Worm (Caenorhabditis elegans) whole organism, L1 larva: ENCODE measurements around the gene lips-3.

ENCODE experiments used
- nhr-28 ChIP-seq: fragments of 150-350 bp; optimal IDR thresholded peaks from 2 replicates; lab custom pipeline; 2014; ENCODE audit warnings: missing biosample characterization, missing genetic modification characterization
- snpc-4 ChIP-seq: fragments of 150-350 bp; optimal IDR thresholded peaks from 2 replicates; lab custom pipeline; 2014; ENCODE audit warnings: missing biosample characterization, missing genetic modification characterization
- tbx-2 ChIP-seq: sonication (generic microtip); optimal IDR thresholded peaks from 2 replicates; lab custom pipeline; 2016; ENCODE audit warnings: missing genetic modification characterization, missing compliant biosample characterization
- unc-130 ChIP-seq: fragments of 150-350 bp; optimal IDR thresholded peaks from 2 replicates; lab custom pipeline; 2017; ENCODE audit warnings: missing biosample characterization, missing genetic modification characterization, inconsistent platforms
- unc-62 ChIP-seq: fragments of 150-350 bp; optimal IDR thresholded peaks from 2 replicates; lab custom pipeline; 2014; ENCODE audit warnings: missing biosample characterization, missing genetic modification reagents, missing genetic modification characterization
- zip-4 ChIP-seq: fragments of 200-800 bp; sonication (Bioruptor generic); optimal IDR thresholded peaks from 2 replicates; lab custom pipeline; 2018; ENCODE audit warnings: mild to moderate bottlenecking, missing genetic modification characterization, moderate library complexity, missing compliant biosample characterization

ce11 chrIII:4593098-4593697 lies 23.1 kb upstream of the lips-3 start, which contains the start of gene erh-2:
- TF ChIP-seq snpc-4 (tag; lab: Kevin White, UChicago) = no peak
- TF ChIP-seq unc-130 (tag; lab: Kevin White, UChicago) = no peak
- TF ChIP-seq nhr-28 (tag; lab: Kevin White, UChicago) = no peak
- TF ChIP-seq unc-62 = no peak
- TF ChIP-seq zip-4 (GFP tag; lab: Kevin White, UChicago) = no peak
- TF ChIP-seq tbx-2 = no peak
